Worm (Caenorhabditis elegans): ENCODE measurements around the gene C46E10.3.

C46E10.3 gene

ce11 chrII:3743684-3744200 is 22.6 kb downstream of the C46E10.3 start, which contains the start of gene nta-1:
Gene nta-1 (minus strand): TSS chrII:3743814.
- TF ChIP-seq elt-3 (tag; optimal IDR thresholded peaks at IDR 0.05): no peak
- TF ChIP-seq nhr-12 (tag; optimal IDR thresholded peaks at IDR 0.05): no peak
- no peak for TF ChIP-seq blmp-1 (tag; optimal IDR thresholded peaks at IDR 0.05)
- TF ChIP-seq pha-4 (tag; optimal IDR thresholded peaks at IDR 0.05): no peak

DNA sequence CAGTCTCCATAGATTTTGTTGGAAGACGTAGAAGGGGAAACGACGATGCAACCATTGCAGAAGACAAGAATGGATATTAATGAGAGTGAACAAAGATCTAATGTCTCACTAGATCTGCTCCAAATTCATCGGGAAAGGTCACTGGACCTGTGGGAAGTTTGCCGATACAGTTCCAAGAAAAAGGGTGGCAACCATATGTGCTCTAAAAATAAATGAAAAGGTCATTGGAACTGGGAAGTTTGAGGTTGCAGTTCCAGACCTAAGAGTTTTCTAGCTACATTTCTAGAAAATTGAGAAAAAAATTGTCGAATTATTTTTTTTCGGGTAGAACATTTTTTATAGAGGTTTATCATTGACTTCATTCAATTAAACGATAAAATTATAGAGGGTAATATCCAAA is 26.3 kb downstream of the C46E10.3 start, which contains the start of gene fbxb-92:
fbxb-92 (minus strand) TSS at position 101 of the 400 bp plus-strand sequence.
- TF ChIP-seq unc-62 (GFP tag; optimal IDR thresholded peaks at IDR 0.05) (no peak), mep-1 (tag; optimal IDR thresholded peaks at IDR 0.05) (no peak), cnd-1 (tag; optimal IDR thresholded peaks at IDR 0.05) (no peak), elt-3 (tag; optimal IDR thresholded peaks at IDR 0.05) (no peak), M03D4.4 (tag; optimal IDR thresholded peaks at IDR 0.05) (no peak), elt-1 (tag; optimal IDR thresholded peaks at IDR 0.05; ENCODE audit: borderline replicate concordance, insufficient read depth) (no peak), lsy-2 (tag; optimal IDR thresholded peaks at IDR 0.05) (no peak), lin-13 (tag; optimal IDR thresholded peaks at IDR 0.05) (no peak), ham-2 (GFP tag; optimal IDR thresholded peaks at IDR 0.05) (no peak), ceh-39 (tag; optimal IDR thresholded peaks at IDR 0.05) (no peak), pha-4 (tag; optimal IDR thresholded peaks at IDR 0.05) (no peak), tbx-8 (GFP tag; optimal IDR thresholded peaks at IDR 0.05) (no peak), ceh-83 (GFP tag; optimal IDR thresholded peaks at IDR 0.05) (no peak), snpc-4 (tag; optimal IDR thresholded peaks at IDR 0.05) (no peak), lin-32 (GFP tag; optimal IDR thresholded peaks at IDR 0.05) (no peak), sem-2 (GFP tag; optimal IDR thresholded peaks at IDR 0.05) (no peak), mab-5 (tag; optimal IDR thresholded peaks at IDR 0.05) (no peak)

- TF ChIP-seq nhr-12 (tag; optimal IDR thresholded peaks at IDR 0.05) (no peak), unc-39 (tag; optimal IDR thresholded peaks at IDR 0.05) (no peak)
Measured at ce11 chrII:3748719-3749118, 27.6 kb downstream of the C46E10.3 start, which contains the start of gene fbxb-90. Gene fbxb-90 (minus strand): TSS chrII:3748819.

DNA sequence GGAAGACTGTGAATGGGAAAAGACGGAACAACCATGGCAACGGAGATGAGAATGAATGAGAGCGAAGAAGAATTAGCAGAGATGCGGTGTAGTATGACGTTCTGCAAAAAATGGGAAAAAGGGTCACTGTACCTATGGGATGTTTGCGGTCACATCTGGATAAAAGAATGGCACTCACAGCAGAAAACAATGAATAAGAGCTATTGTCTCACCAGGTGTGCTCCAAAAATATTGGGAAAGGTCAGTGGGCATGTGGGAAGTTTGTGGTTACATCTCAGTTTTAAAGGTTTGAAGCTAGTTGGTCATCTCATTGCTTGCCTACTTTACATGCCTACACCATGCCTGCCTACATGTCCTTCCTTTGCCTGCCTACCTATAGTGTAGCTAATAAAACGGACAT is 29.6 kb downstream of the C46E10.3 start, which contains the start of gene fbxb-91:
fbxb-91 (minus strand) TSS at position 101 of the 400 bp plus-strand sequence.
- TF ChIP-seq nhr-12 (tag; optimal IDR thresholded peaks at IDR 0.05) (no peak), hlh-1 (tag; optimal IDR thresholded peaks at IDR 0.05) (no peak), ces-1 (GFP tag; optimal IDR thresholded peaks at IDR 0.05) (no peak), mls-2 (tag; optimal IDR thresholded peaks at IDR 0.05) (no peak), lsy-2 (tag; optimal IDR thresholded peaks at IDR 0.05) (no peak), ceh-43 (GFP tag; optimal IDR thresholded peaks at IDR 0.05) (no peak), lin-32 (GFP tag; optimal IDR thresholded peaks at IDR 0.05) (no peak), unc-120 (tag; optimal IDR thresholded peaks at IDR 0.05; ENCODE audit: poor library complexity, severe bottlenecking) (no peak), blmp-1 (tag; optimal IDR thresholded peaks at IDR 0.05) (no peak), nhr-28 (tag; optimal IDR thresholded peaks at IDR 0.05) (no peak), ceh-39 (tag; optimal IDR thresholded peaks at IDR 0.05) (no peak), nhr-76 (tag; optimal IDR thresholded peaks at IDR 0.05) (no peak), sem-2 (GFP tag; optimal IDR thresholded peaks at IDR 0.05) (no peak), tbx-8 (GFP tag; optimal IDR thresholded peaks at IDR 0.05) (no peak), nhr-2 (tag; optimal IDR thresholded peaks at IDR 0.05) (no peak)

DNA sequence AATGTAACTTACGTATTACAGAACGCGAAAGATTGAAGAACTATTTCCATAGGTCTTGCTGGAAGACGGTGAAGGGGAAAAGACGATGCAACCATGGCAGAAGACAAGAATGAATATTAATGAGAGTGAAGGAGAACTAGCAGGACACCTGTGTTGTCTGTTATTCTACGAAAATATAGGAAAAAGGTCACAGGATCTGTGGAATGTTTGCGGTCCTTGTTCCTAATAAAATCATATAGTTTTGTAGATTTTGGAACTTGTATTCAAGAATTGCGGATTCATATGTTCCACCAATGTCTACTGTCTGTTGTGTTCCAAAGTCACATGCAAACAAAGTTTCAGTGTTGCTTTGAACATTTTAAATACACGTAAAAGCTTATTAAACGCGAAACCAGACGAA is 31.1 kb downstream of the C46E10.3 start, which contains the start of gene sdz-11:
sdz-11 (minus strand) TSS at position 101 of the 400 bp plus-strand sequence.
- TF ChIP-seq sem-2 (GFP tag; optimal IDR thresholded peaks at IDR 0.05) (no peak), tbx-8 (GFP tag; optimal IDR thresholded peaks at IDR 0.05) (no peak)

ce11 chrII:3753598-3753997 is 32.5 kb downstream of the C46E10.3 start, which contains the start of gene rcd-1:
Gene rcd-1 (plus strand): TSS chrII:3753898.
- no peak for TF ChIP-seq M03D4.4 (tag; optimal IDR thresholded peaks at IDR 0.05)
- no peak for TF ChIP-seq unc-39 (tag; optimal IDR thresholded peaks at IDR 0.05)
- TF ChIP-seq unc-120 (tag; optimal IDR thresholded peaks at IDR 0.05; ENCODE audit: poor library complexity, severe bottlenecking): no peak
- no peak for TF ChIP-seq hlh-1 (tag; optimal IDR thresholded peaks at IDR 0.05)
- TF ChIP-seq drap-1 (GFP tag; optimal IDR thresholded peaks at IDR 0.05): no peak
- TF ChIP-seq mep-1 (tag; optimal IDR thresholded peaks at IDR 0.05): no peak
- no peak for TF ChIP-seq blmp-1 (tag; optimal IDR thresholded peaks at IDR 0.05)
- no peak for TF ChIP-seq nhr-2 (tag; optimal IDR thresholded peaks at IDR 0.05)
- no peak for TF ChIP-seq elt-1 (tag; optimal IDR thresholded peaks at IDR 0.05; ENCODE audit: borderline replicate concordance, insufficient read depth)
- TF ChIP-seq mls-2 (tag; optimal IDR thresholded peaks at IDR 0.05): no peak
- TF ChIP-seq nhr-12 (tag; optimal IDR thresholded peaks at IDR 0.05): no peak
- TF ChIP-seq nhr-76 (tag; optimal IDR thresholded peaks at IDR 0.05): no peak
- TF ChIP-seq ceh-83 (GFP tag; optimal IDR thresholded peaks at IDR 0.05): no peak
- TF ChIP-seq flh-1 (GFP tag; optimal IDR thresholded peaks at IDR 0.05): no peak
- TF ChIP-seq mab-5 (tag; optimal IDR thresholded peaks at IDR 0.05): no peak
- TF ChIP-seq lin-13 (tag; optimal IDR thresholded peaks at IDR 0.05): no peak
- TF ChIP-seq unc-62 (GFP tag; optimal IDR thresholded peaks at IDR 0.05): no peak
